Worm (Caenorhabditis elegans): ENCODE data around the gene F42C5.3.

ce11 chrIV:7240564-7240963 lies 46.8 kb downstream of the F42C5.3 start:
- TF ChIP-seq him-1 (tag; optimal IDR thresholded peaks at IDR 0.05) = no peak
- no peak for TF ChIP-seq dao-5 (tag; optimal IDR thresholded peaks at IDR 0.05)
- TF ChIP-seq W03F9.2 (tag; optimal IDR thresholded peaks at IDR 0.05) = no peak

Measured in whole organism, L4/young adult.